Fruit fly (Drosophila melanogaster) whole organism, adult: ENCODE results near the gene CG17237.

Source experiments
- CG12768 ChIP-seq: fragments of 200-800 bp; sonication (Bioruptor generic); optimal IDR thresholded peaks from 2 replicates; lab custom pipeline; 2017; ENCODE audit warnings: missing biosample characterization, missing genetic modification characterization, mild to moderate bottlenecking, moderate library complexity, missing genetic modification reagents
- CG14711 ChIP-seq: fragments of 200-800 bp; sonication (Bioruptor generic); optimal IDR thresholded peaks from 2 replicates; lab custom pipeline; 2018; ENCODE audit warnings: missing biosample characterization, mild to moderate bottlenecking, missing genetic modification characterization, moderate library complexity
- CG1620 ChIP-seq: fragments of 200-800 bp; sonication (Bioruptor generic); optimal IDR thresholded peaks from 2 replicates; lab custom pipeline; 2016; ENCODE audit warnings: missing biosample characterization, missing genetic modification characterization
- Clk ChIP-seq: fragments of 200-800 bp; sonication (Bioruptor generic); optimal IDR thresholded peaks from 2 replicates; lab custom pipeline; 2017; ENCODE audit warnings: missing biosample characterization, missing genetic modification characterization
- Crg-1 ChIP-seq: fragments of 200-800 bp; sonication (Bioruptor generic); optimal IDR thresholded peaks from 2 replicates; lab custom pipeline; 2016; ENCODE audit warnings: missing biosample characterization, missing genetic modification characterization
- cnc ChIP-seq, 2 experiments: fragments of >200 bp; optimal IDR thresholded peaks; 2 replicates each; lab custom pipeline; 2017
- kay ChIP-seq: fragments of 200-800 bp; sonication (Bioruptor generic); peaks from one replicate; lab custom pipeline; 2016; ENCODE audit warnings: missing biosample characterization, missing genetic modification characterization, borderline replicate concordance
- ovo ChIP-seq: fragments of 200-800 bp; sonication (Bioruptor generic); optimal IDR thresholded peaks from 2 replicates; lab custom pipeline; 2016; ENCODE audit warnings: missing biosample characterization, missing genetic modification characterization
- tj ChIP-seq: fragments of 200-800 bp; sonication (Bioruptor generic); optimal IDR thresholded peaks from 3 replicates; lab custom pipeline; 2017; ENCODE audit warnings: missing biosample characterization, mild to moderate bottlenecking, missing genetic modification characterization, moderate library complexity
- toe ChIP-seq: fragments of 200-800 bp; sonication (Bioruptor generic); optimal IDR thresholded peaks from 2 replicates; lab custom pipeline; 2016; ENCODE audit warnings: missing biosample characterization, missing genetic modification characterization

DNA sequence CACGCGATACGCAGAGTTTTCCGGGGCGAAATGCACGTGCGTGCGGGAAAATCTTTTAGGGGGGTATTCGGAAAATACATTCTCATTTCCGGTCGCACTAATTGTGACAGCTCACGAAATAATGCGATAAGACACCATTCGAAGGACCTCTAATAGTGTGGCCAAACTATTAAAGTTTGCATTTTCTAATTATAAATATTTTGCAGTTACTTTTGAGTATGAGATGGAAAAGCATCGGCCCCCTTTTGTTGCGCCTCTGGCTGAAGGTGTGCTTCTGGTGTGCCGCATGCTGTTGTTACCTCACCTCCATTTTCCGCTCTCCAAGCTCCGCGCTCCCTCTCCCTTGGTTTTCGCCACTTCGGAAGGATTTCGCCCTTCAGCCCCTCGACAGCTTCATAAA is 24.9 kb upstream of the CG17237 start:
- TF ChIP-seq CG12768 (GFP tag; lab: Kevin White, UChicago) (no peak), CG14711 (tag; lab: Kevin White, UChicago) (no peak), cnc (optimal IDR thresholded peaks at IDR 0.05; lab: Kevin White, UChicago) (no peak), ovo (GFP tag; lab: Kevin White, UChicago) (no peak), kay (no peak), CG1620 (GFP tag; lab: Kevin White, UChicago) (no peak), tj (GFP tag; lab: Kevin White, UChicago) (no peak), toe (no peak), Clk (GFP tag; lab: Kevin White, UChicago) (no peak), Crg-1 (GFP tag; lab: Kevin White, UChicago) (no peak)
